Worm (Caenorhabditis elegans) whole organism, L4 larva: ENCODE measurements around the gene C44B12.3.
A peak's percentile ranks its signal among the peaks of the same experiment; 100 is the strongest.

ENCODE experiments used
- D1046.2 ChIP-seq: fragments of 200-800 bp; sonication (Bioruptor generic); IDR thresholded peaks from 2 replicates; pipeline ENCODE4 v1.3.6; 2022; ENCODE audit warnings: missing genetic modification characterization, missing compliant biosample characterization
- R02D3.7 ChIP-seq: fragments of 150-350 bp; sonication (generic microtip); optimal IDR thresholded peaks from 3 replicates; lab custom pipeline; 2014; ENCODE audit warnings: missing biosample characterization, missing genetic modification characterization
- T20F7.1 ChIP-seq: fragments of 200-800 bp; sonication (Bioruptor generic); optimal IDR thresholded peaks from 2 replicates; lab custom pipeline; 2018; ENCODE audit warnings: mild to moderate bottlenecking, missing genetic modification characterization, missing compliant biosample characterization
- Y48G9A.11 ChIP-seq: fragments of 200-800 bp; sonication (Bioruptor generic); IDR thresholded peaks from 2 replicates; pipeline ENCODE4 v1.3.6; 2022; ENCODE audit warnings: missing genetic modification reagents, missing genetic modification characterization, missing compliant biosample characterization
- ZK546.5 ChIP-seq, 2 experiments: sonication (generic microtip); optimal IDR thresholded peaks; 2 replicates each; lab custom pipeline; 2017; ENCODE audit warnings: missing biosample characterization in 2 of 2, missing genetic modification characterization in 2 of 2
- aha-1 ChIP-seq: fragments of 150-350 bp; peaks from one replicate; lab custom pipeline; 2014; ENCODE audit warnings: missing biosample characterization, missing genetic modification characterization
- aly-2 ChIP-seq: sonication (generic microtip); optimal IDR thresholded peaks from 2 replicates; lab custom pipeline; 2018; ENCODE audit warnings: missing biosample characterization, missing genetic modification characterization
- ama-1 ChIP-seq: fragments of 150-350 bp; optimal IDR thresholded peaks from 2 replicates; lab custom pipeline; 2014; ENCODE audit warnings: inconsistent platforms, mixed read lengths
- ceh-62 ChIP-seq: sonication (generic microtip); optimal IDR thresholded peaks from 2 replicates; lab custom pipeline; 2017; ENCODE audit warnings: missing biosample characterization, missing genetic modification characterization
- ceh-82 ChIP-seq: sonication (generic microtip); optimal IDR thresholded peaks from 2 replicates; lab custom pipeline; 2017; ENCODE audit warnings: missing biosample characterization, missing genetic modification characterization
- daf-16 ChIP-seq, 3 experiments: sonication (generic microtip); optimal IDR thresholded peaks; 2 replicates each; lab custom pipeline; 2016 to 2017; ENCODE audit warnings: missing genetic modification characterization in 3 of 3, missing genetic modification reagents in 3 of 3, mild to moderate bottlenecking in 2 of 3, missing compliant biosample characterization in 2 of 3, missing biosample characterization in 1 of 3, moderate library complexity in 1 of 3
- dmd-6 ChIP-seq: fragments of 200-800 bp; sonication (Bioruptor generic); IDR thresholded peaks from 2 replicates; pipeline ENCODE4 v1.3.6; 2022; ENCODE audit warnings: missing genetic modification reagents, missing genetic modification characterization, missing compliant biosample characterization
- dpl-1 ChIP-seq: fragments of 150-350 bp; optimal IDR thresholded peaks from 2 replicates; lab custom pipeline; 2014; ENCODE audit warnings: missing biosample characterization, missing genetic modification reagents, missing genetic modification characterization
- duxl-1 ChIP-seq: sonication (generic microtip); optimal IDR thresholded peaks from 2 replicates; lab custom pipeline; 2016; ENCODE audit warnings: mild to moderate bottlenecking, missing genetic modification characterization, moderate library complexity, missing compliant biosample characterization; ENCODE audit not compliant: poor library complexity
- egl-27 ChIP-seq: sonication (generic microtip); optimal IDR thresholded peaks from 3 replicates; lab custom pipeline; 2017; ENCODE audit warnings: missing biosample characterization, missing genetic modification reagents, missing genetic modification characterization
- hif-1 ChIP-seq, 2 experiments: sonication (generic microtip); optimal IDR thresholded peaks; 2 replicates each; lab custom pipeline; 2016 to 2017; ENCODE audit warnings: missing compliant biosample characterization in 2 of 2, missing genetic modification characterization in 2 of 2, missing genetic modification reagents in 2 of 2, missing genotype in 2 of 2, mild to moderate bottlenecking in 1 of 2
- hlh-11 ChIP-seq: fragments of 200-800 bp; sonication (Bioruptor generic); optimal IDR thresholded peaks from 2 replicates; lab custom pipeline; 2018; ENCODE audit warnings: mild to moderate bottlenecking, missing genetic modification characterization, missing compliant biosample characterization
- jun-1 ChIP-seq: fragments of 150-350 bp; optimal IDR thresholded peaks from 2 replicates; lab custom pipeline; 2014; ENCODE audit warnings: missing biosample characterization, missing genetic modification reagents, missing genetic modification characterization
- lim-7 ChIP-seq: fragments of 200-800 bp; sonication (Bioruptor generic); IDR thresholded peaks from 2 replicates; pipeline ENCODE4 v1.3.6; 2022; ENCODE audit warnings: missing genetic modification characterization, missing compliant biosample characterization
- lin-15B ChIP-seq: fragments of 150-350 bp; sonication (generic microtip); optimal IDR thresholded peaks from 3 replicates; lab custom pipeline; 2014; ENCODE audit warnings: missing biosample characterization, missing genetic modification characterization
- lin-29 ChIP-seq: fragments of 200-800 bp; sonication (Bioruptor generic); IDR thresholded peaks from 2 replicates; pipeline ENCODE4 v1.3.6; 2022; ENCODE audit warnings: missing genetic modification reagents, missing genetic modification characterization, missing compliant biosample characterization
- lin-38 ChIP-seq: fragments of 200-800 bp; sonication (Bioruptor generic); IDR thresholded peaks from 2 replicates; pipeline ENCODE4 v1.3.6; 2022; ENCODE audit warnings: missing genetic modification reagents, missing genetic modification characterization, missing compliant biosample characterization
- lin-39 ChIP-seq: fragments of 150-350 bp; optimal IDR thresholded peaks from 2 replicates; lab custom pipeline; 2014; ENCODE audit warnings: missing biosample characterization, missing genetic modification reagents, missing genetic modification characterization
- lsy-2 ChIP-seq, 2 experiments: fragments of 150-350 bp in 1 of 2; sonication (generic microtip) in 1 of 2; optimal IDR thresholded peaks; 2 replicates each; lab custom pipeline; 2014 to 2017; ENCODE audit warnings: missing biosample characterization in 2 of 2, missing genetic modification characterization in 2 of 2
- madf-5 ChIP-seq, 2 experiments: fragments of 200-800 bp; sonication (Bioruptor generic); IDR thresholded peaks; 2 replicates each; pipeline ENCODE4 v1.3.6; 2022; ENCODE audit warnings: missing compliant biosample characterization in 2 of 2, missing genetic modification characterization in 2 of 2
- mxl-2 ChIP-seq: fragments of 200-800 bp; sonication (Bioruptor generic); conservative IDR thresholded peaks from 2 replicates; pipeline ENCODE4 v1.3.6; 2022; ENCODE audit warnings: missing genetic modification reagents, missing genetic modification characterization, missing compliant biosample characterization
- mxl-3 ChIP-seq: fragments of 200-800 bp; sonication (Bioruptor generic); optimal IDR thresholded peaks from 2 replicates; lab custom pipeline; 2018; ENCODE audit warnings: mild to moderate bottlenecking, missing genetic modification characterization, missing compliant biosample characterization
- nhr-102 ChIP-seq: sonication (generic microtip); optimal IDR thresholded peaks from 2 replicates; lab custom pipeline; 2016; ENCODE audit warnings: mild to moderate bottlenecking, missing genetic modification characterization, moderate library complexity, missing compliant biosample characterization
- nhr-11 ChIP-seq: fragments of 150-350 bp; optimal IDR thresholded peaks from 2 replicates; lab custom pipeline; 2014; ENCODE audit warnings: missing biosample characterization, missing genetic modification characterization
- nhr-25 ChIP-seq: sonication (generic microtip); optimal IDR thresholded peaks from 2 replicates; lab custom pipeline; 2017; ENCODE audit warnings: missing genetic modification characterization, mild to moderate bottlenecking, missing compliant biosample characterization, antibody characterized with exemption, moderate library complexity, borderline replicate concordance; ENCODE audit not compliant: insufficient read depth
- nhr-28 ChIP-seq: fragments of 150-350 bp; optimal IDR thresholded peaks from 2 replicates; lab custom pipeline; 2014; ENCODE audit warnings: missing biosample characterization, missing genetic modification characterization
- nhr-6 ChIP-seq: fragments of 150-350 bp; optimal IDR thresholded peaks from 2 replicates; lab custom pipeline; 2014; ENCODE audit warnings: missing biosample characterization, missing genetic modification characterization
- pha-4 ChIP-seq, 2 experiments: fragments of 150-350 bp in 1 of 2; fragments of 200-800 bp in 1 of 2; sonication (Bioruptor generic) in 1 of 2; IDR thresholded peaks in 1 of 2; optimal IDR thresholded peaks in 1 of 2; 2 replicates each; pipeline versions ENCODE4 v1.3.6 to Lab custom; 2014 to 2022; ENCODE audit warnings: missing genetic modification characterization in 2 of 2, missing genetic modification reagents in 2 of 2, missing biosample characterization in 1 of 2, missing compliant biosample characterization in 1 of 2
- pqm-1 ChIP-seq: sonication (generic microtip); optimal IDR thresholded peaks from 2 replicates; lab custom pipeline; 2017; ENCODE audit warnings: missing biosample characterization, missing genetic modification characterization
- saeg-2 ChIP-seq: fragments of 200-800 bp; sonication (Bioruptor generic); IDR thresholded peaks from 2 replicates; pipeline ENCODE4 v1.3.6; 2022; ENCODE audit warnings: missing genetic modification reagents, missing genetic modification characterization, missing compliant biosample characterization
- set-16 ChIP-seq: fragments of 200-800 bp; sonication (Bioruptor generic); IDR thresholded peaks from 2 replicates; pipeline ENCODE4 v1.3.6; 2022; ENCODE audit warnings: missing genetic modification reagents, missing genetic modification characterization, missing compliant biosample characterization
- snpc-4 ChIP-seq: fragments of 150-350 bp; optimal IDR thresholded peaks from 2 replicates; lab custom pipeline; 2014; ENCODE audit warnings: missing biosample characterization, missing genetic modification characterization
- spr-1 ChIP-seq: sonication (generic microtip); optimal IDR thresholded peaks from 2 replicates; lab custom pipeline; 2016; ENCODE audit warnings: mild to moderate bottlenecking, missing genetic modification characterization, missing compliant biosample characterization
- spr-3 ChIP-seq: fragments of 200-800 bp; sonication (Bioruptor generic); optimal IDR thresholded peaks from 2 replicates; lab custom pipeline; 2018; ENCODE audit warnings: mild to moderate bottlenecking, missing genetic modification characterization, missing compliant biosample characterization
- unc-39 ChIP-seq: sonication (generic microtip); optimal IDR thresholded peaks from 2 replicates; lab custom pipeline; 2017; ENCODE audit warnings: missing biosample characterization, missing genetic modification characterization
- vab-7 ChIP-seq: fragments of 200-800 bp; sonication (Bioruptor generic); IDR thresholded peaks from 2 replicates; pipeline ENCODE4 v1.3.6; 2022; ENCODE audit warnings: missing genetic modification reagents, missing genetic modification characterization, missing compliant biosample characterization
- zip-11 ChIP-seq: fragments of 200-800 bp; sonication (Bioruptor generic); IDR thresholded peaks from 2 replicates; pipeline ENCODE4 v1.3.6; 2022; ENCODE audit warnings: missing genetic modification characterization, missing compliant biosample characterization
- zip-2 ChIP-seq: fragments of 150-350 bp; optimal IDR thresholded peaks from 2 replicates; lab custom pipeline; 2014; ENCODE audit warnings: missing biosample characterization, missing genetic modification characterization

The C44B12.3 gene

ce11 chrIV:1104518-1104917 lies at the start of gene C44B12.3, which contains the start of gene C44B12.9:
TSS of gene C44B12.3 (plus strand) at chrIV:1104766.
TSS of gene C44B12.9 (minus strand) at chrIV:1104618.
- TF ChIP-seq aha-1 (tag; lab: Kevin White, UChicago), result no peak
- no peak for TF ChIP-seq nhr-6 (tag; lab: Kevin White, UChicago)
- no peak for TF ChIP-seq mxl-3 (GFP tag; lab: Kevin White, UChicago)
- no peak for TF ChIP-seq ceh-82 (tag; lab: Kevin White, UChicago)
- TF ChIP-seq ceh-62 (tag; lab: Kevin White, UChicago), result no peak
- no peak for TF ChIP-seq mxl-2 (GFP tag; lab: Robert Waterston, UW)
- no peak for TF ChIP-seq ZK546.5 (tag; optimal IDR thresholded peaks at IDR 0.05; lab: Kevin White, UChicago)
- no peak for TF ChIP-seq zip-11 (GFP tag; lab: Robert Waterston, UW)

DNA sequence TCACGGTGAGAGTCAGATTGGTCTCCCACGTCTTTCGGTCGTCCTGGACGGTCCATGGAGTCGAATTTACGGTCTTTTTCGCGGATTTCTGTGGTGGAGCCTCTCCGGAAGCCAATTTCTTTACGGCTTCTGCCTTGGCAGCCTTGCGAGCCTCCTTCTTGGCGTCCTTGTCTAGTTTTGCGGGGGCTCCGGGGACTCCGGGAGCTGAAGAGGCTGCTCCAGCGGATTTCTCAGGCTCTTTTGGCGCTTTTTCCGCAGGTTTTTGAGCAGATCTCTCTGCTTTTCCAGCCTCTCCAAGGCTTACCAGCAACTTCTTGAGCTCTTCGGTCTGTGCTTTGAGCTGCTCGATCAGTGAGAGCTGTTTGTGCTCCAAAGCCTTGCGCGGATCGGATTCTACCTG lies 48.8 kb upstream of the C44B12.3 start:
- TF ChIP-seq lin-15B (tag; lab: Kevin White, UChicago) (no peak), nhr-11 (tag; lab: Kevin White, UChicago) (no peak), zip-2 (no peak), mxl-2 (GFP tag; lab: Robert Waterston, UW) (no peak), jun-1 (tag; lab: Kevin White, UChicago) (no peak), spr-1 (tag; lab: Kevin White, UChicago) (no peak), pha-4 (GFP tag; IDR thresholded peaks at IDR 0.05; lab: Robert Waterston, UW) (no peak), pha-4 (tag; optimal IDR thresholded peaks at IDR 0.05; lab: Kevin White, UChicago) (no peak), aha-1 (tag; lab: Kevin White, UChicago) (peak; percentile 8), set-16 (GFP tag; lab: Robert Waterston, UW) (peak; percentile 90), ceh-82 (tag; lab: Kevin White, UChicago) (no peak), T20F7.1 (GFP tag; lab: Kevin White, UChicago) (no peak)

DNA sequence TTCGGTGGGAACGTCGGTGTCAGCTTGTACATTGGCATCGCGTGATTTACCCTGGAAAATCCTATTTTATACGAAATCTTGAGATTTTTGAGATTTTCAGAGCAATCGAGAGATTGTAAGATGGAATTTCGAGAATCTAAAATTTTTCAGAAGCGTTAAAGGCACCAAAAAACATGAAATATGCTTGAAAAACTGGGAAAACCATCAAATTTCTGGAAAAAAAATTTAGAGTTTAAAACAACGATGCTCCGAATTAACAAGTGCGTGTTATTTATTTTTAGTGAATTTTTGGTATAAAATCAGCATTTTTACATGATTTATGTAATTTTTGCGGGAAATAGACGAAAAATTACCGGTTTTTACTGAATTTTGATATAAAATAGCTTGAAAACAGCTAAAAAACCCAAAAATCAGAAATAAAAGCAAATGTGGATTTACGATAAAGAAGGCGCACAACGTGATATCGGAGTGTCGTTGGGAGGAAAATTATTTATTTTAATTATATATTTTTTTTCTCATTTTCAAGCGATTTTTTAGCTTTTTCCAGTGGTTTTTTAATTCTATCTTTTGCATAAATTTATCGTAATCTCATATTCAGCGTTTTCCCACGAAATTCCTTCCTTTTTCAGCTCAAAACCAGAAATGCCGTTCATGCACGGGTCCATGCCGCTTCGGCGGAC lies 48.2 kb upstream of the C44B12.3 start, which contains the start of the genes Y55F3AM.13 and mrps-25:
TSS of gene Y55F3AM.13 (minus strand) at position 51 of the 680 bp plus-strand sequence.
TSS of gene mrps-25 (plus strand) at position 630 of the 680 bp plus-strand sequence.
- TF ChIP-seq pqm-1 (tag; lab: Kevin White, UChicago), result no peak
- peak; percentile 99 for TF ChIP-seq T20F7.1 (GFP tag; lab: Kevin White, UChicago)
- TF ChIP-seq hif-1 (tag; optimal IDR thresholded peaks at IDR 0.05; lab: Kevin White, UChicago), result no peak
- no peak for TF ChIP-seq hlh-11 (tag; lab: Kevin White, UChicago)
- TF ChIP-seq daf-16 (GFP tag; optimal IDR thresholded peaks at IDR 0.05; lab: Kevin White, UChicago), result no peak
- TF ChIP-seq daf-16 (tag; optimal IDR thresholded peaks at IDR 0.05; lab: Kevin White, UChicago), result no peak
- TF ChIP-seq dmd-6 (GFP tag; lab: Robert Waterston, UW), result no peak
- no peak for TF ChIP-seq nhr-28 (tag; lab: Kevin White, UChicago)
- TF ChIP-seq nhr-25 (tag; lab: Kevin White, UChicago), result no peak
- no peak for TF ChIP-seq lin-39 (tag; lab: Kevin White, UChicago)
- peak in 1 of 2 experiments; percentile 59 for TF ChIP-seq lsy-2 (tag; optimal IDR thresholded peaks at IDR 0.05; lab: Kevin White, UChicago)
- TF ChIP-seq spr-3 (GFP tag; lab: Kevin White, UChicago), result no peak
- TF ChIP-seq dpl-1 (GFP tag; lab: Kevin White, UChicago), result peak; percentile 42
- no peak for TF ChIP-seq ama-1 (lab: Kevin White, UChicago)
- TF ChIP-seq duxl-1 (tag; lab: Kevin White, UChicago), result no peak
- no peak for TF ChIP-seq aly-2 (tag; lab: Kevin White, UChicago)
- TF ChIP-seq zip-11 (GFP tag; lab: Robert Waterston, UW), result no peak
- no peak for TF ChIP-seq ceh-62 (tag; lab: Kevin White, UChicago)
- no peak for TF ChIP-seq D1046.2
- no peak for TF ChIP-seq madf-5 (GFP tag; IDR thresholded peaks at IDR 0.05; lab: Robert Waterston, UW)
- 0 out of 2 replicates have a peak, but pooled peaks have one; percentile 21 for TF ChIP-seq lin-38 (GFP tag; lab: Robert Waterston, UW)
- no peak for TF ChIP-seq snpc-4 (tag; lab: Kevin White, UChicago)
- TF ChIP-seq lim-7 (GFP tag; lab: Robert Waterston, UW), result no peak
- TF ChIP-seq saeg-2, result no peak
- no peak for TF ChIP-seq unc-39
- peak; percentile 91 for TF ChIP-seq Y48G9A.11 (GFP tag; lab: Robert Waterston, UW)
- TF ChIP-seq vab-7, result no peak
- no peak for TF ChIP-seq nhr-102
- no peak for TF ChIP-seq lin-29
- TF ChIP-seq nhr-6 (tag; lab: Kevin White, UChicago), result no peak
- peak; percentile 54 for TF ChIP-seq R02D3.7 (tag; lab: Kevin White, UChicago)
- TF ChIP-seq egl-27, result no peak
